Fruit fly (Drosophila melanogaster): ENCODE results near the gene CG41284.
"Not testable (repeated sequence)": the region's sequence is repeated elsewhere in the genome, so short reads cannot be mapped to it uniquely, and the experiment has no call there.

CG41284 gene

DNA sequence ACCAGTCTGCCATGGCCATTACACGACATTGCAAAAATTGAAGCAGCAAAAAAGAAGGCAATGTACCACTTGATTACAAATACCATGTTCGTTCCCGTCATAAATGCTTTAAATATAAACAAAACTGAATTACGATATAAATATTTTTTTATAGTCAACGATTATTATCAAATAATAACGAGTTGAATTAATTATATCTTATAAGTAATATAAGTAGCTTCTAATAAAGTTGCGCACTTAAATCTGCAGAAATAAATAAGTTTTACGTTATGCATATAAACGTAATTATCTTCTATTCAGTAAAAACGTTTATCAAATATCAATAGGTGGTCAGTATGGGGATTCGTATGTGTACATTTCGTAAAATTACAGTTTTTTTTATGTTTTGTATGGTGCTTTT, at the start of gene CG41284:
CG41284 (minus strand) TSS at position 101 of the 400 bp plus-strand sequence.
- TF ChIP-seq rgr (GFP tag; optimal IDR thresholded peaks at IDR 0.05); CG9705 (GFP tag; optimal IDR thresholded peaks at IDR 0.05); pan (optimal IDR thresholded peaks at IDR 0.05): not testable (repeated sequence)
